Fruit fly (Drosophila melanogaster) whole organism, prepupa: Measurements from ENCODE around the gene Teh1.

Experiments
- Blimp-1 ChIP-seq: fragments of 200-800 bp; sonication (Bioruptor generic); optimal IDR thresholded peaks from 3 replicates; lab custom pipeline; 2017; ENCODE audit warnings: missing biosample characterization, missing genetic modification characterization, mild to moderate bottlenecking, moderate library complexity, missing genetic modification reagents
- CG11294 ChIP-seq: fragments of 200-800 bp; sonication (Bioruptor generic); IDR thresholded peaks from 2 replicates; pipeline ENCODE4 v1.3.6; 2022; ENCODE audit warnings: missing biosample characterization, missing genetic modification characterization
- CG15336 ChIP-seq: fragments of 200-800 bp; sonication (Bioruptor generic); IDR thresholded peaks from 2 replicates; pipeline ENCODE4 v1.3.6; 2022; ENCODE audit warnings: missing biosample characterization, missing genetic modification characterization
- CG16779 ChIP-seq: fragments of 200-800 bp; sonication (Bioruptor generic); optimal IDR thresholded peaks from 3 replicates; lab custom pipeline; 2017; ENCODE audit warnings: missing biosample characterization, mild to moderate bottlenecking, missing genetic modification characterization
- CG3032 ChIP-seq: fragments of 200-800 bp; optimal IDR thresholded peaks from 2 replicates; lab custom pipeline; 2019; ENCODE audit warnings: missing biosample characterization, mild to moderate bottlenecking, missing genetic modification characterization, moderate library complexity
- CG8632 ChIP-seq: fragments of 200-800 bp; sonication (Bioruptor generic); optimal IDR thresholded peaks from 3 replicates; lab custom pipeline; 2016; ENCODE audit warnings: missing biosample characterization, missing genetic modification characterization
- Ets96B ChIP-seq: fragments of 200-800 bp; optimal IDR thresholded peaks from 2 replicates; lab custom pipeline; 2019; ENCODE audit warnings: missing biosample characterization, mild to moderate bottlenecking, missing genetic modification characterization, moderate library complexity
- Hr39 ChIP-seq: fragments of 200-800 bp; sonication (Bioruptor generic); optimal IDR thresholded peaks from 2 replicates; lab custom pipeline; 2016; ENCODE audit warnings: missing biosample characterization, missing genetic modification characterization
- Sox15 ChIP-seq: fragments of 200-800 bp; sonication (Bioruptor generic); optimal IDR thresholded peaks from 3 replicates; lab custom pipeline; 2016; ENCODE audit warnings: missing biosample characterization, missing genetic modification characterization
- esn ChIP-seq: fragments of 200-800 bp; sonication (Bioruptor generic); optimal IDR thresholded peaks from 2 replicates; lab custom pipeline; 2016; ENCODE audit warnings: missing biosample characterization, mild to moderate bottlenecking, missing genetic modification characterization, moderate library complexity
- pdm3 ChIP-seq: fragments of 200-800 bp; sonication (Bioruptor generic); optimal IDR thresholded peaks from 3 replicates; lab custom pipeline; 2016; ENCODE audit warnings: missing biosample characterization, missing genetic modification characterization
- ss ChIP-seq, 2 experiments: fragments of 200-800 bp; sonication (Bioruptor generic); optimal IDR thresholded peaks; 2 replicates in 1 of 2; 3 replicates in 1 of 2; lab custom pipeline; 2017 to 2018; ENCODE audit warnings: mild to moderate bottlenecking in 2 of 2, missing biosample characterization in 2 of 2, missing genetic modification characterization in 2 of 2, moderate library complexity in 1 of 2
- svp ChIP-seq: fragments of 200-800 bp; sonication (Bioruptor generic); peaks from one replicate; lab custom pipeline; 2016; ENCODE audit warnings: missing biosample characterization, missing genetic modification characterization
- vri ChIP-seq: fragments of 200-800 bp; sonication (Bioruptor generic); optimal IDR thresholded peaks from 3 replicates; lab custom pipeline; 2016; ENCODE audit warnings: missing biosample characterization, mild to moderate bottlenecking, missing genetic modification characterization

DNA sequence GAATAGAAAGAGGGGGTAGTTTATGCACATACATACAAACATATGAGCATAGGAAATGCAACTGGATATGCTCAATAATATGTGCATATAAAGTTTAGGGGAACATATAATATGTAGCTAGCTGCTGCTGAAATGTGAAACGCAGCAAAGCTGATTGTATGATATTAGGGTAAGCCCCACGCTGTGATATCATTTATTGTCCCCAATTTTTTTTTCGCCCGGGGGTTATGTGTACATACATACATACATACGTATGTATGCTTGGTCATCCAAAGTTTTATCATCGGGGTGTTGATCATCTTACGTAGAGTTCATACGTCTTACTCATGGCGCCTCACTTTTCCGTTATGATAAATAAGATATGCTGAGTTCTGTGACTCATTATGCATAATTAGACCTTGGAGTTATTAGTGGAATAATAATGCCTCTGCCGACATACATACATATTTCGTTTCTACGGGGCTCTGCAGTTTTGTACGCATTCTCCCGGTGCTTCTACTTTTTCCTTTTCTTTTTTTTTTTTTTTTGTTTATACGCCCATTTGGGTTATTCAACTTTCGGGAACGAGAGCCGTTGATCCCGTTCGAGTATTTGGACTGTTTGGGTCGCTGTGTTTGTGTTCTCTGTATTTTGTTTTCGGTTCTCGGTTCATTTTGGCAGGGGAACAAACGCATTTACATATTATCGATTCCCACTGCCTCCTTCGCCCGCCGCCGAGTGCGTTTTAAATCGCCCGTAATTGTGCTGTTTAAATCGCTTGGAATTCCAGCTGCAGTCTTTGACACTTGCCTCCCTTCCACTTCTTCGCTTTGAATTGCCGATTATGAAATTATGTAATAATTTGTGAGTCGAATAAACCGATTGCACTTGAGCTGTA is 17.8 kb upstream of the Teh1 start:
- TF ChIP-seq vri (GFP tag; lab: Kevin White, UChicago) = peak; percentile 92
- no peak for TF ChIP-seq CG15336 (GFP tag; lab: Robert Waterston, UW)
- no peak for TF ChIP-seq Hr39 (GFP tag; lab: Kevin White, UChicago)
- TF ChIP-seq CG3032 = no peak
- TF ChIP-seq Ets96B (tag; lab: Kevin White, UChicago) = no peak
- no peak for TF ChIP-seq Sox15 (GFP tag; lab: Kevin White, UChicago)
- TF ChIP-seq CG16779 (tag; lab: Kevin White, UChicago) = no peak
- TF ChIP-seq Blimp-1 = no peak
- TF ChIP-seq esn (GFP tag; lab: Kevin White, UChicago) = no peak
- no peak for TF ChIP-seq ss (GFP tag; optimal IDR thresholded peaks at IDR 0.05; lab: Kevin White, UChicago)
- peak; percentile 72 for TF ChIP-seq svp (GFP tag; lab: Kevin White, UChicago)
- TF ChIP-seq CG11294 (GFP tag; lab: Robert Waterston, UW) = no peak
- TF ChIP-seq CG8632 (GFP tag; lab: Kevin White, UChicago) = no peak
- no peak for TF ChIP-seq pdm3 (GFP tag; lab: Kevin White, UChicago)
